Fruit fly (Drosophila melanogaster) whole organism, pupa: ENCODE data around the gene CG5382.

Experiments used
- CG12605 ChIP-seq: fragments of 200-800 bp; sonication (Bioruptor generic); IDR thresholded peaks from 2 replicates; pipeline ENCODE4 v1.3.6; 2022; ENCODE audit warnings: missing biosample characterization, missing genetic modification characterization
- CG14655 ChIP-seq: fragments of 200-800 bp; sonication (Bioruptor generic); optimal IDR thresholded peaks from 3 replicates; lab custom pipeline; 2017; ENCODE audit warnings: mild to moderate bottlenecking, missing biosample characterization, missing genetic modification reagents, missing genetic modification characterization
- CG34367 ChIP-seq: fragments of 200-800 bp; sonication (Bioruptor generic); optimal IDR thresholded peaks from 2 replicates; lab custom pipeline; 2018; ENCODE audit warnings: missing biosample characterization, mild to moderate bottlenecking, missing genetic modification characterization
- CG4496 ChIP-seq: fragments of 200-800 bp; sonication (Bioruptor generic); IDR thresholded peaks from 3 replicates; pipeline ENCODE4 v1.3.6; 2022; ENCODE audit warnings: missing biosample characterization, missing genetic modification characterization
- CG9948 ChIP-seq: fragments of 200-800 bp; sonication (Bioruptor generic); optimal IDR thresholded peaks from 2 replicates; lab custom pipeline; 2018; ENCODE audit warnings: missing biosample characterization, mild to moderate bottlenecking, missing genetic modification characterization, moderate library complexity
- D1 ChIP-seq: fragments of 200-800 bp; sonication (Bioruptor generic); optimal IDR thresholded peaks from 2 replicates; lab custom pipeline; 2018; ENCODE audit warnings: missing biosample characterization, mild to moderate bottlenecking, missing genetic modification characterization, moderate library complexity
- EcR ChIP-seq: fragments of 200-800 bp; sonication (Bioruptor generic); optimal IDR thresholded peaks from 3 replicates; lab custom pipeline; 2019; ENCODE audit warnings: missing biosample characterization, missing genetic modification characterization, mild to moderate bottlenecking, moderate library complexity, missing genetic modification reagents
- Pif1A ChIP-seq: fragments of 200-800 bp; sonication (Bioruptor generic); optimal IDR thresholded peaks from 3 replicates; lab custom pipeline; 2016; ENCODE audit warnings: missing biosample characterization, missing genetic modification characterization
- Pif1B ChIP-seq: fragments of 200-800 bp; sonication (Bioruptor generic); optimal IDR thresholded peaks from 3 replicates; lab custom pipeline; 2016; ENCODE audit warnings: missing biosample characterization, missing genetic modification characterization
- gl ChIP-seq: fragments of 200-800 bp; sonication (Bioruptor generic); optimal IDR thresholded peaks from 2 replicates; lab custom pipeline; 2018; ENCODE audit warnings: missing biosample characterization, mild to moderate bottlenecking, missing genetic modification characterization

DNA sequence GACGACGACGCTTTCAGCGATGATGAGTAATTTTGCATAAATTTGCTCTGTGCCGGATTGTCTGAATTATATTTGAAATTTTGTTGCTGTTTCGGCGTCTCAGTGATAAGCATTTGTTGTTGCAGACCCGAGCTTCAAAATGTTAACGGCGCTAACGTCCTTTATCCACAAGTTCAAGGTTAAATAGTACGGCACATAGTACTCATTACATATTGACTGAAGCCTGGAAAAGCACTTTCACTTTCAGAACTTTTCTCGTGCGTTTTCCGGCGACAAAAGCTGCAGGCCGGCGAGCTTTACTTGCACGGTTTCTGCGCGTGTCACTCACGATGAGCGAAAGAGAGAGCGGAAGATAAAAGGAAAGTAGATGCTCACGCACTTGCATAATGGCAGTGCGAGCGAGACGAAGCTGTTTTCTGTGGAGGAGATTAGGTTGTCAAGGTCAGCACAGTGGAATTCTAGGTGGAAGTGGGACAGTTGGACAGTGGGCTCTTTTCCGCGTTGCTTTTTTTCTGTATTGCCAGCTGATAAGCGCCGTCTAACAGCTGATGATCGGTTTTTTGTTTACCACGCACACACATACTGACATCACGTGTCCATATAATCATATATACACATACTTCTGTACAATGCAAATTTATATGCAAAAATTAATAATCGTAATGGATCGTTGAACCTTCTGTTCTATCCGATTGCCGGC is 2.4 kb upstream of the CG5382 start:
- TF ChIP-seq Pif1A (GFP tag; lab: Kevin White, UChicago) = no peak
- peak; percentile 85 for TF ChIP-seq CG4496 (GFP tag; lab: Robert Waterston, UW)
- TF ChIP-seq CG34367 = no peak
- TF ChIP-seq CG9948 (tag; lab: Kevin White, UChicago) = no peak
- TF ChIP-seq EcR (GFP tag; lab: Kevin White, UChicago) = peak; percentile 71
- no peak for TF ChIP-seq D1 (tag; lab: Kevin White, UChicago)
- no peak for TF ChIP-seq CG14655 (GFP tag; lab: Kevin White, UChicago)
- no peak for TF ChIP-seq Pif1B (GFP tag; lab: Kevin White, UChicago)
- no peak for TF ChIP-seq gl (tag; lab: Kevin White, UChicago)
- TF ChIP-seq CG12605 (GFP tag; lab: Robert Waterston, UW) = no peak
